Fruit fly (Drosophila melanogaster): Measurements from ENCODE around the gene CG5131.

The CG5131 gene

DNA sequence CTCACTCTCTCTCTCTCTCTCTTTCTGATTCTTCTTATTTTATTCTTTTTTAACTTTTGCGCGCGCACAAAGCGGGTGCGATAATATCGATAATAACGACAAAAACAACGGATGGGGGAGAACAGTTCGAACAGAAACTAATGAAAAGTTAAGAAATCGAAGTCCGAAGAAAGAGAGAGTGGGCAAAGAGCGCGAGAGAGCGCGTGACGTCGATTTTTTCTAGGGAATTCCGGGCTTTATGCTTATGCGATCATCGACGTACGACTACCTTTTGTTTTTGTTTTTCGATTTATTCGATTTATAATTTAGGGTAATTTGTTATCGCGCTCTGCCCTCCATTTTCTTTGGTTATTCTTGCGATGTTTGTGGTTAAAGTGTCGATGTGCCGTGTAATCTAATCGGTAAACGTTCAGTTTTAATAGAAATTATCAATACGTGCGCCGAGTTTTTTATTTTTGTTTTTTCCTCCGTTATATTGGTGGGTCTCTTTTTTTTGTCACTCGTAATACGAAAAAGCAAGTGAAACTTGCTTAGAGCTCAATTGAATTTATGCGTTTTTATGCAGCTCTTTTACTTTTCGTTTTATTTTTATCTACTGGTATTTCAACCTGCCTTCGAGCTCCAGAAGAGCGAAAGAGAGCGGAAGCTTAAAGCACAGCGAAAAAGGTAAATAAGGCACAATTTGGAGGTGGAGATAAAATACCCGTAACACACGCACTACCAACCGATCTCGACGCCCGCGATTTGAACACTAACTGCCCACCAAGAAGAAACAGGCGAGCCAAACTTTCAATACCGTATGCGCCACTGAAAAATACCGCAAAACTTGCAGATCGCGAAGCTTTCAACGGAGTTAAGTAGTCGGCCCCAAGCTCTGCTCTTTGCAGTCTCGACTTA is 34.4 kb upstream of the CG5131 start, which contains the start of gene dl (continued):
- TF ChIP-seq CG2129 (GFP tag; IDR thresholded peaks at IDR 0.05; ENCODE audit: partially characterized antibody): no peak
- peak; percentile 23 for TF ChIP-seq nau (GFP tag; optimal IDR thresholded peaks at IDR 0.05)
- peak; percentile 66 for TF ChIP-seq Myb (GFP tag; optimal IDR thresholded peaks at IDR 0.05)
- no peak for TF ChIP-seq ssp (GFP tag; IDR thresholded peaks at IDR 0.05)
- peak; percentile 1 for TF ChIP-seq ERR (GFP tag; optimal IDR thresholded peaks at IDR 0.05)
- peak; percentile 90 for TF ChIP-seq Jarid2 (GFP tag; optimal IDR thresholded peaks at IDR 0.05)
- peak; percentile 2 to 43 for TF ChIP-seq bsh (GFP tag; optimal IDR thresholded peaks at IDR 0.05)
- TF ChIP-seq Dp (GFP tag; optimal IDR thresholded peaks at IDR 0.05): peak; percentile 27
- no peak for TF ChIP-seq CG8765 (GFP tag; IDR thresholded peaks at IDR 0.05)
- peak; percentile 61 for TF ChIP-seq CG12769 (tag; optimal IDR thresholded peaks at IDR 0.05)
- no peak for TF ChIP-seq al (GFP tag; IDR thresholded peaks at IDR 0.05)
- TF ChIP-seq CG34224 (GFP tag; IDR thresholded peaks at IDR 0.05; ENCODE audit: partially characterized antibody): peak; percentile 33; the same call in 1 of the 3 replicates
- no peak for TF ChIP-seq fru (optimal IDR thresholded peaks at IDR 0.05)
- TF ChIP-seq trh (GFP tag; optimal IDR thresholded peaks at IDR 0.05): no peak
- peak; percentile 46; the same call in 1 of the 2 replicates for TF ChIP-seq NFAT (GFP tag; IDR thresholded peaks at IDR 0.05)
- TF ChIP-seq Sox102F (GFP tag; optimal IDR thresholded peaks at IDR 0.05): peak; percentile 27
- no peak for TF ChIP-seq Sry-β (GFP tag; optimal IDR thresholded peaks at IDR 0.05)
- no peak for TF ChIP-seq odd (GFP tag; optimal IDR thresholded peaks at IDR 0.05)
- TF ChIP-seq CG18262 (tag; optimal IDR thresholded peaks at IDR 0.05): peak; percentile 5
- TF ChIP-seq CG7928 (GFP tag; optimal IDR thresholded peaks at IDR 0.05): no peak
- TF ChIP-seq CG31365 (tag; optimal IDR thresholded peaks at IDR 0.05): no peak
- no peak for TF ChIP-seq CG11723 (GFP tag; optimal IDR thresholded peaks at IDR 0.05)
- peak; percentile 18; the same call in 1 of the 2 replicates for TF ChIP-seq GATAe (GFP tag; conservative IDR thresholded peaks at IDR 0.05)
- TF ChIP-seq hkb (optimal IDR thresholded peaks at IDR 0.05): no peak
- TF ChIP-seq hkb (GFP tag; IDR thresholded peaks at IDR 0.05): peak; percentile 9; the same call in 1 of the 2 replicates
- peak; percentile 13; the same call in 1 of the 3 replicates for TF ChIP-seq CG2199 (GFP tag; IDR thresholded peaks at IDR 0.05)
- no peak for TF ChIP-seq tin (GFP tag; optimal IDR thresholded peaks at IDR 0.05)
- no peak for TF ChIP-seq CG2889 (GFP tag; IDR thresholded peaks at IDR 0.05)
- no peak for TF ChIP-seq CG11398 (GFP tag; optimal IDR thresholded peaks at IDR 0.05)
- peak in 1 of 2 experiments; percentile 81 for TF ChIP-seq Pdp1 (GFP tag; optimal IDR thresholded peaks at IDR 0.05)
- TF ChIP-seq gem (tag; optimal IDR thresholded peaks at IDR 0.05): peak; percentile 18
- TF ChIP-seq CG3726 (GFP tag; IDR thresholded peaks at IDR 0.05): no peak
- no peak for TF ChIP-seq grau (tag; optimal IDR thresholded peaks at IDR 0.05)
- no peak for TF ChIP-seq usp (GFP tag; optimal IDR thresholded peaks at IDR 0.05)
- TF ChIP-seq row (GFP tag; IDR thresholded peaks at IDR 0.05): peak; percentile 55; the same call in 2 of the 3 replicates
- no peak for TF ChIP-seq CG9727 (GFP tag; optimal IDR thresholded peaks at IDR 0.05)
- peak; percentile 5 for TF ChIP-seq Asciz (GFP tag; optimal IDR thresholded peaks at IDR 0.05)
- no peak for TF ChIP-seq h (optimal IDR thresholded peaks at IDR 0.05)
- TF ChIP-seq bbx (GFP tag; IDR thresholded peaks at IDR 0.05; ENCODE audit: partially characterized antibody): no peak
- TF ChIP-seq Sin3A (optimal IDR thresholded peaks at IDR 0.05): no peak
- no peak for TF ChIP-seq kah (GFP tag; optimal IDR thresholded peaks at IDR 0.05)
- TF ChIP-seq CG14860 (GFP tag; IDR thresholded peaks at IDR 0.05; ENCODE audit: partially characterized antibody): no peak
- TF ChIP-seq Rfx (GFP tag; IDR thresholded peaks at IDR 0.05): peak; percentile 27; the same call in 1 of the 2 replicates
- TF ChIP-seq CG12942 (GFP tag; optimal IDR thresholded peaks at IDR 0.05): no peak
- TF ChIP-seq cwo (GFP tag; optimal IDR thresholded peaks at IDR 0.05): no peak
- TF ChIP-seq HLH4C (GFP tag; IDR thresholded peaks at IDR 0.05; ENCODE audit: partially characterized antibody): peak; percentile 39; the same call in 1 of the 3 replicates
- TF ChIP-seq lab (GFP tag; optimal IDR thresholded peaks at IDR 0.05): peak; percentile 40
- TF ChIP-seq pum (GFP tag; optimal IDR thresholded peaks at IDR 0.05): no peak
- TF ChIP-seq nerfin-2 (GFP tag; IDR thresholded peaks at IDR 0.05; ENCODE audit: partially characterized antibody): peak; percentile 37; the same call in 1 of the 2 replicates
